Worm (Caenorhabditis elegans) whole organism, L4 larva: ENCODE measurements around the gene cyp-33C2.

Source experiments
- aha-1 ChIP-seq: fragments of 150-350 bp; peaks from one replicate; lab custom pipeline; 2014; ENCODE audit warnings: missing biosample characterization, missing genetic modification characterization
- aly-2 ChIP-seq: sonication (generic microtip); optimal IDR thresholded peaks from 2 replicates; lab custom pipeline; 2018; ENCODE audit warnings: missing biosample characterization, missing genetic modification characterization
- ceh-82 ChIP-seq: sonication (generic microtip); optimal IDR thresholded peaks from 2 replicates; lab custom pipeline; 2017; ENCODE audit warnings: missing biosample characterization, missing genetic modification characterization
- ctbp-1 ChIP-seq: fragments of 200-800 bp; sonication (Bioruptor generic); IDR thresholded peaks from 2 replicates; pipeline ENCODE4 v1.3.6; 2022; ENCODE audit warnings: missing genetic modification reagents, missing genetic modification characterization, missing compliant biosample characterization
- hmg-1.1 ChIP-seq: fragments of 200-800 bp; sonication (Bioruptor generic); IDR thresholded peaks from 2 replicates; pipeline ENCODE4 v1.3.6; 2022; ENCODE audit warnings: missing genetic modification reagents, missing genetic modification characterization, missing compliant biosample characterization
- lin-29 ChIP-seq: fragments of 200-800 bp; sonication (Bioruptor generic); IDR thresholded peaks from 2 replicates; pipeline ENCODE4 v1.3.6; 2022; ENCODE audit warnings: missing genetic modification reagents, missing genetic modification characterization, missing compliant biosample characterization
- mdl-1 ChIP-seq, 2 experiments: fragments of 150-350 bp in 1 of 2; sonication (generic microtip) in 1 of 2; optimal IDR thresholded peaks; 2 replicates each; lab custom pipeline; 2014 to 2017; ENCODE audit warnings: missing biosample characterization in 2 of 2, missing genetic modification characterization in 2 of 2
- pha-4 ChIP-seq, 2 experiments: fragments of 150-350 bp in 1 of 2; fragments of 200-800 bp in 1 of 2; sonication (Bioruptor generic) in 1 of 2; IDR thresholded peaks in 1 of 2; optimal IDR thresholded peaks in 1 of 2; 2 replicates each; pipeline versions ENCODE4 v1.3.6 to Lab custom; 2014 to 2022; ENCODE audit warnings: missing genetic modification characterization in 2 of 2, missing genetic modification reagents in 2 of 2, missing biosample characterization in 1 of 2, missing compliant biosample characterization in 1 of 2
- unc-62 ChIP-seq, 3 experiments: fragments of 150-350 bp in 1 of 3; sonication (generic microtip); optimal IDR thresholded peaks in 2 of 3; peaks in 1 of 3; 1 replicate in 1 of 3; 2 replicates in 2 of 3; lab custom pipeline; 2014 to 2017; ENCODE audit warnings: missing biosample characterization in 3 of 3, missing genetic modification characterization in 3 of 3, missing genetic modification reagents in 3 of 3, missing genotype in 1 of 3

- no peak for TF ChIP-seq ceh-82 (tag; lab: Kevin White, UChicago)
- no peak for TF ChIP-seq pha-4 (GFP tag; IDR thresholded peaks at IDR 0.05; lab: Robert Waterston, UW)
- TF ChIP-seq pha-4 (tag; optimal IDR thresholded peaks at IDR 0.05; lab: Kevin White, UChicago) = no peak
- TF ChIP-seq mdl-1 (tag; optimal IDR thresholded peaks at IDR 0.05; lab: Kevin White, UChicago) = no peak
- TF ChIP-seq hmg-1.1 (GFP tag; lab: Robert Waterston, UW) = no peak
- no peak for TF ChIP-seq ctbp-1 (GFP tag; lab: Robert Waterston, UW)
- TF ChIP-seq aha-1 (tag; lab: Kevin White, UChicago) = peak; percentile 91
- no peak for TF ChIP-seq aly-2 (tag; lab: Kevin White, UChicago)
- TF ChIP-seq lin-29 (GFP tag; lab: Robert Waterston, UW) = no peak
- TF ChIP-seq unc-62 (GFP tag; optimal IDR thresholded peaks at IDR 0.05 in 1 of 2; lab: Kevin White, UChicago) = no peak
- no peak for TF ChIP-seq unc-62 (tag; optimal IDR thresholded peaks at IDR 0.05; lab: Kevin White, UChicago)
Measured at ce11 chrV:2216927-2217326, 33.6 kb downstream of the cyp-33C2 start.
